Fruit fly (Drosophila melanogaster) whole organism, embryonic: ENCODE measurements around the gene Ankle2.

Experiments used
- CG11247 ChIP-seq: fragments of 200-800 bp; sonication (Bioruptor generic); IDR thresholded peaks from 2 replicates; pipeline ENCODE4 v1.3.6; 2022; ENCODE audit warnings: missing biosample characterization, missing genetic modification characterization
- CG11560 ChIP-seq: fragments of 200-800 bp; sonication (Bioruptor generic); IDR thresholded peaks from 3 replicates; pipeline ENCODE4 v1.3.6; 2022; ENCODE audit warnings: missing biosample characterization, missing genetic modification characterization
- CG11695 ChIP-seq: fragments of 200-800 bp; sonication (Bioruptor generic); IDR thresholded peaks from 3 replicates; pipeline ENCODE4 v1.3.6; 2022; ENCODE audit warnings: missing biosample characterization, missing genetic modification characterization
- CG11696 ChIP-seq: fragments of 200-800 bp; sonication (Bioruptor generic); IDR thresholded peaks from 2 replicates; pipeline ENCODE4 v1.3.6; 2022; ENCODE audit warnings: missing biosample characterization, missing genetic modification characterization
- CG12769 ChIP-seq: fragments of 200-800 bp; sonication (Bioruptor generic); optimal IDR thresholded peaks from 2 replicates; lab custom pipeline; 2019; ENCODE audit warnings: missing biosample characterization, mild to moderate bottlenecking, missing genetic modification characterization, moderate library complexity
- CG13287 ChIP-seq: fragments of 200-800 bp; sonication (Bioruptor generic); IDR thresholded peaks from 2 replicates; pipeline ENCODE4 v1.3.6; 2022; ENCODE audit warnings: missing biosample characterization, missing genetic modification characterization; ENCODE audit not compliant: partially characterized antibody
- CG13894 ChIP-seq: fragments of 200-800 bp; sonication (Bioruptor generic); optimal IDR thresholded peaks from 3 replicates; lab custom pipeline; 2018; ENCODE audit warnings: missing biosample characterization, mild to moderate bottlenecking, missing genetic modification characterization, moderate library complexity
- CG14965 ChIP-seq: fragments of 200-800 bp; sonication (Bioruptor generic); optimal IDR thresholded peaks from 2 replicates; lab custom pipeline; 2016; ENCODE audit warnings: missing biosample characterization, missing genetic modification characterization, borderline replicate concordance
- CG15269 ChIP-seq: fragments of 200-800 bp; sonication (Bioruptor generic); optimal IDR thresholded peaks from 2 replicates; lab custom pipeline; 2018; ENCODE audit warnings: missing biosample characterization, mild to moderate bottlenecking, missing genetic modification characterization, moderate library complexity
- CG15514 ChIP-seq: fragments of 200-800 bp; sonication (Bioruptor generic); optimal IDR thresholded peaks from 3 replicates; lab custom pipeline; 2017; ENCODE audit warnings: missing biosample characterization, missing genetic modification characterization, mild to moderate bottlenecking, moderate library complexity, missing genetic modification reagents
- CG1647 ChIP-seq: fragments of 200-800 bp; sonication (Bioruptor generic); optimal IDR thresholded peaks from 3 replicates; lab custom pipeline; 2016; ENCODE audit warnings: missing biosample characterization, missing genetic modification characterization
- CG16813 ChIP-seq: fragments of 200-800 bp; sonication (Bioruptor generic); IDR thresholded peaks from 3 replicates; pipeline ENCODE4 v1.3.6; 2022; ENCODE audit warnings: missing biosample characterization, missing genetic modification characterization; ENCODE audit not compliant: partially characterized antibody
- CG17328 ChIP-seq: fragments of 200-800 bp; sonication (Bioruptor generic); IDR thresholded peaks from 2 replicates; pipeline ENCODE4 v1.3.6; 2022; ENCODE audit warnings: missing biosample characterization, missing genetic modification characterization
- CG18764 ChIP-seq: fragments of 200-800 bp; sonication (Bioruptor generic); optimal IDR thresholded peaks from 3 replicates; lab custom pipeline; 2016; ENCODE audit warnings: missing biosample characterization, missing genetic modification characterization
- CG2129 ChIP-seq: fragments of 200-800 bp; sonication (Bioruptor generic); IDR thresholded peaks from 2 replicates; pipeline ENCODE4 v1.3.6; 2022; ENCODE audit warnings: missing biosample characterization, missing genetic modification characterization; ENCODE audit not compliant: partially characterized antibody
- CG2678 ChIP-seq: fragments of 200-800 bp; sonication (Bioruptor generic); optimal IDR thresholded peaks from 3 replicates; lab custom pipeline; 2019; ENCODE audit warnings: missing biosample characterization, mild to moderate bottlenecking, missing genetic modification characterization, moderate library complexity
- CG3065 ChIP-seq: fragments of 200-800 bp; sonication (Bioruptor generic); optimal IDR thresholded peaks from 2 replicates; lab custom pipeline; 2016; ENCODE audit warnings: missing biosample characterization, missing genetic modification characterization
- CG32772 ChIP-seq: fragments of 200-800 bp; sonication (Bioruptor generic); IDR thresholded peaks from 2 replicates; pipeline ENCODE4 v1.3.6; 2022; ENCODE audit warnings: missing biosample characterization, missing genetic modification characterization
- CG3726 ChIP-seq: fragments of 200-800 bp; sonication (Bioruptor generic); IDR thresholded peaks from 3 replicates; pipeline ENCODE4, ENCODE4 v1.3.6; 2022; ENCODE audit warnings: missing biosample characterization, missing genetic modification characterization
- CG4282 ChIP-seq: fragments of 200-800 bp; sonication (Bioruptor generic); optimal IDR thresholded peaks from 2 replicates; lab custom pipeline; 2016; ENCODE audit warnings: missing biosample characterization, missing genetic modification characterization
- CG4328 ChIP-seq: fragments of 200-800 bp; sonication (Bioruptor generic); optimal IDR thresholded peaks from 3 replicates; lab custom pipeline; 2017; ENCODE audit warnings: missing biosample characterization, missing genetic modification reagents, missing genetic modification characterization
- CG6765 ChIP-seq: fragments of 200-800 bp; sonication (Bioruptor generic); optimal IDR thresholded peaks from 3 replicates; lab custom pipeline; 2017; ENCODE audit warnings: missing biosample characterization, mild to moderate bottlenecking, missing genetic modification characterization
- CG6854 ChIP-seq: fragments of 200-800 bp; sonication (Bioruptor generic); optimal IDR thresholded peaks from 3 replicates; lab custom pipeline; 2017; ENCODE audit warnings: missing biosample characterization, mild to moderate bottlenecking, missing genetic modification characterization
- CG7839 ChIP-seq: fragments of 200-800 bp; sonication (Bioruptor generic); optimal IDR thresholded peaks from 3 replicates; lab custom pipeline; 2018; ENCODE audit warnings: missing biosample characterization, mild to moderate bottlenecking, missing genetic modification characterization, moderate library complexity
- CG8281 ChIP-seq: fragments of 200-800 bp; sonication (Bioruptor generic); optimal IDR thresholded peaks from 2 replicates; lab custom pipeline; 2018; ENCODE audit warnings: missing biosample characterization, mild to moderate bottlenecking, missing genetic modification characterization, moderate library complexity
- CG8290 ChIP-seq, 3 experiments: fragments of 200-800 bp; sonication (Bioruptor generic); optimal IDR thresholded peaks; 2 replicates each; lab custom pipeline; 2016 to 2019; ENCODE audit warnings: missing biosample characterization in 3 of 3, missing genetic modification characterization in 3 of 3, mild to moderate bottlenecking in 2 of 3, moderate library complexity in 1 of 3
- CG8765 ChIP-seq: fragments of 200-800 bp; sonication (Bioruptor generic); IDR thresholded peaks from 2 replicates; pipeline ENCODE4 v1.3.6; 2022; ENCODE audit warnings: missing biosample characterization, missing genetic modification characterization
- CG9797 ChIP-seq: fragments of 200-800 bp; sonication (Bioruptor generic); optimal IDR thresholded peaks from 3 replicates; lab custom pipeline; 2018; ENCODE audit warnings: missing biosample characterization, mild to moderate bottlenecking, missing genetic modification characterization
- Dbx ChIP-seq: fragments of 200-800 bp; sonication (Bioruptor generic); IDR thresholded peaks from 3 replicates; pipeline ENCODE4 v1.3.6; 2022; ENCODE audit warnings: missing biosample characterization, missing genetic modification characterization
- Deaf1 ChIP-seq: fragments of 200-800 bp; optimal IDR thresholded peaks from 3 replicates; lab custom pipeline; 2019; ENCODE audit warnings: missing biosample characterization, mild to moderate bottlenecking, missing genetic modification characterization, moderate library complexity
- Dek ChIP-seq: fragments of 200-800 bp; sonication (Bioruptor generic); optimal IDR thresholded peaks from 3 replicates; lab custom pipeline; 2019; ENCODE audit warnings: missing biosample characterization, mild to moderate bottlenecking, missing genetic modification characterization, moderate library complexity
- Gug ChIP-seq: fragments of 200-800 bp; sonication (Bioruptor generic); IDR thresholded peaks from 4 replicates; pipeline ENCODE4 v1.3.6; 2022; ENCODE audit warnings: missing biosample characterization, missing genetic modification characterization
- MTF-1 ChIP-seq: fragments of 200-800 bp; sonication (Bioruptor generic); optimal IDR thresholded peaks from 2 replicates; lab custom pipeline; 2018; ENCODE audit warnings: missing biosample characterization, mild to moderate bottlenecking, missing genetic modification characterization, borderline replicate concordance
- Mad ChIP-seq: fragments of 200-800 bp; sonication (Bioruptor generic); optimal IDR thresholded peaks from 2 replicates; lab custom pipeline; 2016; ENCODE audit warnings: missing biosample characterization, missing genetic modification characterization
- Med ChIP-seq: fragments of 200-800 bp; sonication (Bioruptor generic); peaks from one replicate; lab custom pipeline; 2016; ENCODE audit warnings: missing biosample characterization, missing genetic modification characterization, mild to moderate bottlenecking, inconsistent platforms, moderate library complexity
- Mrtf ChIP-seq: fragments of 200-800 bp; sonication (Bioruptor generic); IDR thresholded peaks from 3 replicates; pipeline ENCODE4 v1.3.6; 2022; ENCODE audit warnings: missing biosample characterization, missing genetic modification characterization
- Pdp1 ChIP-seq, 2 experiments: fragments of 200-800 bp; sonication (Bioruptor generic); optimal IDR thresholded peaks; 3 replicates each; lab custom pipeline; 2016; ENCODE audit warnings: missing biosample characterization in 2 of 2, missing genetic modification characterization in 2 of 2, mild to moderate bottlenecking in 1 of 2, moderate library complexity in 1 of 2
- Side ChIP-seq: fragments of 200-800 bp; sonication (Bioruptor generic); optimal IDR thresholded peaks from 2 replicates; lab custom pipeline; 2016; ENCODE audit warnings: missing biosample characterization, missing genetic modification characterization
- Vsx1 ChIP-seq: fragments of 200-800 bp; sonication (Bioruptor generic); optimal IDR thresholded peaks from 2 replicates; lab custom pipeline; 2017; ENCODE audit warnings: missing biosample characterization, mild to moderate bottlenecking, missing genetic modification characterization, missing genetic modification reagents
- chinmo ChIP-seq: fragments of 200-800 bp; sonication (Bioruptor generic); IDR thresholded peaks from 4 replicates; pipeline ENCODE4 v1.3.6; 2022; ENCODE audit warnings: missing biosample characterization, missing genetic modification characterization; ENCODE audit not compliant: partially characterized antibody
- dmrt11E ChIP-seq: fragments of 200-800 bp; sonication (Bioruptor generic); optimal IDR thresholded peaks from 3 replicates; lab custom pipeline; 2018; ENCODE audit warnings: missing biosample characterization, mild to moderate bottlenecking, missing genetic modification characterization, moderate library complexity
- gem ChIP-seq: fragments of 200-800 bp; sonication (Bioruptor generic); optimal IDR thresholded peaks from 2 replicates; lab custom pipeline; 2019; ENCODE audit warnings: missing biosample characterization, mild to moderate bottlenecking, missing genetic modification characterization, moderate library complexity
- gt ChIP-seq: fragments of 200-800 bp; sonication (Bioruptor generic); IDR thresholded peaks from 2 replicates; pipeline ENCODE4 v1.3.6; 2022; ENCODE audit warnings: missing biosample characterization, missing genetic modification characterization
- lmd ChIP-seq: fragments of 200-800 bp; sonication (Bioruptor generic); IDR thresholded peaks from 2 replicates; pipeline ENCODE4 v1.3.6; 2022; ENCODE audit warnings: missing biosample characterization, missing genetic modification characterization
- nerfin-1 ChIP-seq: fragments of 200-800 bp; sonication (Bioruptor generic); optimal IDR thresholded peaks from 3 replicates; lab custom pipeline; 2019; ENCODE audit warnings: missing biosample characterization, mild to moderate bottlenecking, missing genetic modification characterization, moderate library complexity
- p53 ChIP-seq: fragments of 200-800 bp; sonication (Bioruptor generic); optimal IDR thresholded peaks from 2 replicates; lab custom pipeline; 2016; ENCODE audit warnings: missing biosample characterization, missing genetic modification characterization
- shn ChIP-seq: fragments of 200-800 bp; sonication (Bioruptor generic); optimal IDR thresholded peaks from 3 replicates; lab custom pipeline; 2016; ENCODE audit warnings: missing biosample characterization, missing genetic modification characterization
- sim ChIP-seq: fragments of 200-800 bp; sonication (Bioruptor generic); IDR thresholded peaks from 2 replicates; pipeline ENCODE4 v1.3.6; 2022; ENCODE audit warnings: missing biosample characterization, missing genetic modification characterization
- z ChIP-seq: fragments of 200-800 bp; sonication (Bioruptor generic); IDR thresholded peaks from 3 replicates; pipeline ENCODE4 v1.3.6; 2022; ENCODE audit warnings: missing biosample characterization, missing genetic modification characterization

Gene Ankle2

dm6 chrX:17624223-17624982 is 45.4 kb upstream of the Ankle2 start (continued):
- no peak for TF ChIP-seq dmrt11E (tag; lab: Kevin White, UChicago)
- TF ChIP-seq CG2678 (tag; lab: Kevin White, UChicago), result no peak
- no peak for TF ChIP-seq CG17328
- TF ChIP-seq Med (GFP tag; lab: Kevin White, UChicago), result peak; percentile 0
- no peak for TF ChIP-seq CG9797 (GFP tag; lab: Kevin White, UChicago)
- TF ChIP-seq CG8765 (GFP tag; lab: Robert Waterston, UW), result no peak
- no peak for TF ChIP-seq CG15269 (tag; lab: Kevin White, UChicago)
- no peak for TF ChIP-seq CG11247
- TF ChIP-seq Side (GFP tag; lab: Kevin White, UChicago), result no peak
- TF ChIP-seq CG15514 (GFP tag; lab: Kevin White, UChicago), result no peak
- TF ChIP-seq Dbx (GFP tag; lab: Robert Waterston, UW), result no peak
- no peak for TF ChIP-seq Dek
- peak in 1 of 2 experiments; percentile 19 for TF ChIP-seq Pdp1 (GFP tag; optimal IDR thresholded peaks at IDR 0.05; lab: Kevin White, UChicago)
- no peak for TF ChIP-seq Deaf1 (tag; lab: Kevin White, UChicago)
- TF ChIP-seq shn (GFP tag; lab: Kevin White, UChicago), result no peak
- TF ChIP-seq CG32772 (GFP tag; lab: Robert Waterston, UW), result no peak
- no peak for TF ChIP-seq CG4282 (GFP tag; lab: Kevin White, UChicago)
- TF ChIP-seq CG11696 (GFP tag; lab: Robert Waterston, UW), result 0 out of 2 replicates have a peak, but pooled peaks have one; percentile 10
- TF ChIP-seq CG13287 (GFP tag; lab: Robert Waterston, UW), result peak; percentile 17; the same call in 1 of the 2 replicates
- no peak for TF ChIP-seq Mrtf (GFP tag; lab: Robert Waterston, UW)
- TF ChIP-seq chinmo (GFP tag; lab: Robert Waterston, UW), result peak; percentile 84
- no peak for TF ChIP-seq CG3065 (GFP tag; lab: Kevin White, UChicago)
- TF ChIP-seq CG3726 (GFP tag; lab: Robert Waterston, UW), result no peak
- peak; percentile 52 for TF ChIP-seq CG12769
- TF ChIP-seq CG8290 (GFP tag; optimal IDR thresholded peaks at IDR 0.05; lab: Kevin White, UChicago), result no peak
- no peak for TF ChIP-seq CG8290 (tag; optimal IDR thresholded peaks at IDR 0.05; lab: Kevin White, UChicago)
- no peak for TF ChIP-seq CG7839 (tag; lab: Kevin White, UChicago)
- no peak for TF ChIP-seq CG2129 (GFP tag; lab: Robert Waterston, UW)
- no peak for TF ChIP-seq CG1647 (GFP tag; lab: Kevin White, UChicago)
- no peak for TF ChIP-seq sim
- TF ChIP-seq CG4328, result no peak
- no peak for TF ChIP-seq CG16813 (GFP tag; lab: Robert Waterston, UW)
- peak; percentile 10 for TF ChIP-seq p53
- no peak for TF ChIP-seq MTF-1
- TF ChIP-seq CG13894, result no peak
- no peak for TF ChIP-seq CG14965 (GFP tag; lab: Kevin White, UChicago)
- TF ChIP-seq z (GFP tag; lab: Robert Waterston, UW), result no peak
- no peak for TF ChIP-seq Gug (GFP tag; lab: Robert Waterston, UW)
- no peak for TF ChIP-seq nerfin-1
- TF ChIP-seq Vsx1 (GFP tag; lab: Kevin White, UChicago), result no peak
- TF ChIP-seq CG11560 (tag; lab: Robert Waterston, UW), result no peak
- TF ChIP-seq CG18764 (GFP tag; lab: Kevin White, UChicago), result no peak
- no peak for TF ChIP-seq Mad
- no peak for TF ChIP-seq gt (GFP tag; lab: Robert Waterston, UW)
- no peak for TF ChIP-seq lmd
- TF ChIP-seq CG6854 (GFP tag; lab: Kevin White, UChicago), result no peak
- TF ChIP-seq gem (tag; lab: Kevin White, UChicago), result no peak
- TF ChIP-seq CG6765 (GFP tag; lab: Kevin White, UChicago), result no peak
- no peak for TF ChIP-seq CG8281 (tag; lab: Kevin White, UChicago)
- no peak for TF ChIP-seq CG11695 (GFP tag; lab: Robert Waterston, UW)
